Worm (Caenorhabditis elegans) whole organism, young adult: ENCODE measurements around the gene T23B5.3.

Experiments used
- B0261.1 ChIP-seq: sonication (generic microtip); optimal IDR thresholded peaks from 2 replicates; lab custom pipeline; 2016; ENCODE audit warnings: mild to moderate bottlenecking, missing genetic modification characterization, moderate library complexity, missing compliant biosample characterization
- B0336.3 ChIP-seq: fragments of 200-800 bp; sonication (Bioruptor generic); IDR thresholded peaks from 2 replicates; pipeline ENCODE4 v1.3.6; 2022; ENCODE audit warnings: missing genetic modification characterization, missing compliant biosample characterization
- C06A6.2 ChIP-seq: fragments of 200-800 bp; sonication (Bioruptor generic); conservative IDR thresholded peaks from 2 replicates; pipeline ENCODE4 v1.3.6; 2022; ENCODE audit warnings: missing genetic modification characterization, missing compliant biosample characterization
- C17E4.6 ChIP-seq: fragments of 200-800 bp; sonication (Bioruptor generic); IDR thresholded peaks from 2 replicates; pipeline ENCODE4 v1.3.6; 2022; ENCODE audit warnings: missing genetic modification reagents, missing genetic modification characterization, missing compliant biosample characterization
- F10E7.11 ChIP-seq: sonication (generic microtip); optimal IDR thresholded peaks from 2 replicates; lab custom pipeline; 2017; ENCODE audit warnings: mild to moderate bottlenecking, missing genetic modification characterization, moderate library complexity, missing compliant biosample characterization
- F22D6.2 ChIP-seq: sonication (generic microtip); optimal IDR thresholded peaks from 2 replicates; lab custom pipeline; 2016; ENCODE audit warnings: mild to moderate bottlenecking, missing genetic modification characterization, missing compliant biosample characterization
- F23B12.7 ChIP-seq: sonication (generic microtip); optimal IDR thresholded peaks from 2 replicates; lab custom pipeline; 2017; ENCODE audit warnings: missing genetic modification characterization, mild to moderate bottlenecking, missing compliant biosample characterization, antibody characterized with exemption, moderate library complexity; ENCODE audit not compliant: insufficient read depth
- F37B4.10 ChIP-seq: fragments of 200-800 bp; sonication (Bioruptor generic); IDR thresholded peaks from 2 replicates; pipeline ENCODE4 v1.3.6; 2022; ENCODE audit warnings: missing genetic modification characterization, missing compliant biosample characterization
- F52B5.7 ChIP-seq: sonication (generic microtip); optimal IDR thresholded peaks from 2 replicates; lab custom pipeline; 2016; ENCODE audit warnings: mild to moderate bottlenecking, missing genetic modification characterization, missing compliant biosample characterization
- F57A8.1 ChIP-seq: fragments of 200-800 bp; sonication (Bioruptor generic); optimal IDR thresholded peaks from 2 replicates; lab custom pipeline; 2018; ENCODE audit warnings: mild to moderate bottlenecking, missing genetic modification characterization, moderate library complexity, missing compliant biosample characterization
- T26A5.8 ChIP-seq: sonication (generic microtip); optimal IDR thresholded peaks from 2 replicates; lab custom pipeline; 2016; ENCODE audit warnings: missing genetic modification characterization, missing compliant biosample characterization
- Y56A3A.18 ChIP-seq: fragments of 200-800 bp; sonication (Bioruptor generic); IDR thresholded peaks from 2 replicates; pipeline ENCODE4 v1.3.6; 2022; ENCODE audit warnings: missing genetic modification reagents, missing genetic modification characterization, missing compliant biosample characterization
- Y67H2A.10 ChIP-seq: fragments of 200-800 bp; sonication (Bioruptor generic); conservative IDR thresholded peaks from 2 replicates; pipeline ENCODE4 v1.3.6; 2022; ENCODE audit warnings: missing genetic modification reagents, missing genetic modification characterization, missing compliant biosample characterization
- Y79H2A.3 ChIP-seq: fragments of 200-800 bp; sonication (Bioruptor generic); conservative IDR thresholded peaks from 2 replicates; pipeline ENCODE4 v1.3.6; 2022; ENCODE audit warnings: missing genetic modification reagents, missing genetic modification characterization, missing compliant biosample characterization
- ZK185.1 ChIP-seq: sonication (generic microtip); optimal IDR thresholded peaks from 2 replicates; lab custom pipeline; 2016; ENCODE audit warnings: mild to moderate bottlenecking, missing genetic modification characterization, missing compliant biosample characterization; ENCODE audit not compliant: poor library complexity, severe bottlenecking
- athp-1 ChIP-seq: sonication (generic microtip); optimal IDR thresholded peaks from 2 replicates; lab custom pipeline; 2017; ENCODE audit warnings: mild to moderate bottlenecking, missing genetic modification characterization, missing compliant biosample characterization
- attf-5 ChIP-seq: fragments of 200-800 bp; sonication (Bioruptor generic); optimal IDR thresholded peaks from 2 replicates; lab custom pipeline; 2018; ENCODE audit warnings: mild to moderate bottlenecking, missing genetic modification characterization, missing compliant biosample characterization
- bed-1 ChIP-seq: fragments of 200-800 bp; sonication (Bioruptor generic); IDR thresholded peaks from 2 replicates; pipeline ENCODE4 v1.3.6; 2022; ENCODE audit warnings: missing genetic modification reagents, missing genetic modification characterization, missing compliant biosample characterization
- bed-2 ChIP-seq: fragments of 200-800 bp; sonication (Bioruptor generic); IDR thresholded peaks from 2 replicates; pipeline ENCODE4 v1.3.6; 2022; ENCODE audit warnings: missing genetic modification reagents, missing genetic modification characterization, missing compliant biosample characterization
- ceh-27 ChIP-seq: fragments of 200-800 bp; sonication (Bioruptor generic); optimal IDR thresholded peaks from 2 replicates; lab custom pipeline; 2018; ENCODE audit warnings: mild to moderate bottlenecking, missing genetic modification characterization, moderate library complexity, missing compliant biosample characterization
- die-1 ChIP-seq: sonication (generic microtip); optimal IDR thresholded peaks from 2 replicates; lab custom pipeline; 2016; ENCODE audit warnings: missing genotype, mild to moderate bottlenecking, missing genetic modification characterization, missing compliant biosample characterization
- dox-1 ChIP-seq: fragments of 200-800 bp; sonication (Bioruptor generic); IDR thresholded peaks from 2 replicates; pipeline ENCODE4 v1.3.6; 2022; ENCODE audit warnings: missing genetic modification reagents, missing genetic modification characterization, missing compliant biosample characterization
- dpff-1 ChIP-seq: sonication (generic microtip); optimal IDR thresholded peaks from 2 replicates; lab custom pipeline; 2017; ENCODE audit warnings: mild to moderate bottlenecking, missing genetic modification characterization, missing compliant biosample characterization
- efl-1 ChIP-seq: fragments of 150-350 bp; optimal IDR thresholded peaks from 2 replicates; lab custom pipeline; 2014; ENCODE audit warnings: missing biosample characterization, missing genetic modification reagents, missing genetic modification characterization
- egl-44 ChIP-seq: fragments of 200-800 bp; sonication (Bioruptor generic); IDR thresholded peaks from 2 replicates; pipeline ENCODE4 v1.3.6; 2022; ENCODE audit warnings: missing genetic modification reagents, missing genetic modification characterization, missing compliant biosample characterization
- ekl-4 ChIP-seq: fragments of 200-800 bp; sonication (Bioruptor generic); IDR thresholded peaks from 2 replicates; pipeline ENCODE4 v1.3.6; 2022; ENCODE audit warnings: missing genetic modification reagents, missing genetic modification characterization, missing compliant biosample characterization
- ets-4 ChIP-seq: fragments of 200-800 bp; sonication (Bioruptor generic); optimal IDR thresholded peaks from 2 replicates; lab custom pipeline; 2018; ENCODE audit warnings: mild to moderate bottlenecking, missing genetic modification characterization, missing compliant biosample characterization
- fkh-3 ChIP-seq: sonication (generic microtip); optimal IDR thresholded peaks from 2 replicates; lab custom pipeline; 2016; ENCODE audit warnings: mild to moderate bottlenecking, missing genetic modification characterization, missing compliant biosample characterization
- hlh-26 ChIP-seq: fragments of 200-800 bp; sonication (Bioruptor generic); conservative IDR thresholded peaks from 2 replicates; pipeline ENCODE4 v1.3.6; 2022; ENCODE audit warnings: missing genetic modification reagents, missing genetic modification characterization, missing compliant biosample characterization
- lag-1 ChIP-seq: fragments of 200-800 bp; sonication (Bioruptor generic); IDR thresholded peaks from 2 replicates; pipeline ENCODE4 v1.3.6; 2022; ENCODE audit warnings: missing genetic modification reagents, missing genetic modification characterization, missing compliant biosample characterization
- lin-35 ChIP-seq, 3 experiments: fragments of 150-350 bp in 2 of 3; sonication (generic microtip) in 1 of 3; optimal IDR thresholded peaks; 2 replicates each; lab custom pipeline; 2014 to 2018; ENCODE audit warnings: missing biosample characterization in 3 of 3, missing genetic modification characterization in 3 of 3, missing genetic modification reagents in 3 of 3
- lin-40 ChIP-seq: sonication (generic microtip); optimal IDR thresholded peaks from 2 replicates; lab custom pipeline; 2016; ENCODE audit warnings: missing genetic modification characterization, mild to moderate bottlenecking, missing compliant biosample characterization, missing genotype, missing genetic modification reagents
- lin-54 ChIP-seq: fragments of 200-800 bp; sonication (Bioruptor generic); optimal IDR thresholded peaks from 2 replicates; lab custom pipeline; 2018; ENCODE audit warnings: mild to moderate bottlenecking, missing genetic modification characterization, missing compliant biosample characterization
- lir-1 ChIP-seq: fragments of 200-800 bp; sonication (Bioruptor generic); conservative IDR thresholded peaks from 2 replicates; pipeline ENCODE4 v1.3.6; 2022; ENCODE audit warnings: missing genetic modification reagents, missing genetic modification characterization, missing compliant biosample characterization
- lsl-1 ChIP-seq: fragments of 200-800 bp; sonication (Bioruptor generic); optimal IDR thresholded peaks from 2 replicates; lab custom pipeline; 2018; ENCODE audit warnings: mild to moderate bottlenecking, missing genetic modification characterization, moderate library complexity, missing compliant biosample characterization
- madf-10 ChIP-seq: sonication (generic microtip); optimal IDR thresholded peaks from 2 replicates; lab custom pipeline; 2016; ENCODE audit warnings: mild to moderate bottlenecking, missing genetic modification characterization, missing compliant biosample characterization
- madf-6 ChIP-seq: fragments of 200-800 bp; sonication (Bioruptor generic); IDR thresholded peaks from 2 replicates; pipeline ENCODE4 v1.3.6; 2022; ENCODE audit warnings: missing genetic modification reagents, missing genetic modification characterization, missing compliant biosample characterization
- mel-28 ChIP-seq: sonication (generic microtip); optimal IDR thresholded peaks from 2 replicates; lab custom pipeline; 2016; ENCODE audit warnings: borderline replicate concordance, mild to moderate bottlenecking, missing genetic modification characterization, missing compliant biosample characterization
- nhr-90 ChIP-seq: sonication (generic microtip); optimal IDR thresholded peaks from 2 replicates; lab custom pipeline; 2016; ENCODE audit warnings: missing genotype, mild to moderate bottlenecking, missing genetic modification characterization, missing compliant biosample characterization
- rcor-1 ChIP-seq: fragments of 200-800 bp; sonication (Bioruptor generic); IDR thresholded peaks from 2 replicates; pipeline ENCODE4 v1.3.6; 2022; ENCODE audit warnings: missing genetic modification reagents, missing genetic modification characterization, missing compliant biosample characterization
- rec-8 ChIP-seq, 2 experiments: sonication (generic microtip); optimal IDR thresholded peaks; 2 replicates each; lab custom pipeline; 2016; ENCODE audit warnings: mild to moderate bottlenecking in 2 of 2, missing genetic modification characterization in 2 of 2, missing genetic modification reagents in 2 of 2, missing genotype in 2 of 2, missing biosample characterization in 1 of 2, missing compliant biosample characterization in 1 of 2, moderate library complexity in 1 of 2
- sdz-38 ChIP-seq: sonication (generic microtip); optimal IDR thresholded peaks from 2 replicates; lab custom pipeline; 2016; ENCODE audit warnings: missing genotype, missing genetic modification characterization, missing compliant biosample characterization
- snpc-3.4 ChIP-seq: sonication (generic microtip); optimal IDR thresholded peaks from 2 replicates; lab custom pipeline; 2017; ENCODE audit warnings: missing genetic modification characterization, mild to moderate bottlenecking, missing compliant biosample characterization, antibody characterized with exemption, moderate library complexity, missing genotype, missing genetic modification reagents
- tbp1 ChIP-seq: fragments of 200-800 bp; sonication (Bioruptor generic); optimal IDR thresholded peaks from 2 replicates; lab custom pipeline; 2018; ENCODE audit warnings: mild to moderate bottlenecking, missing genetic modification characterization, missing compliant biosample characterization
- unc-130 ChIP-seq: sonication (generic microtip); optimal IDR thresholded peaks from 2 replicates; lab custom pipeline; 2016; ENCODE audit warnings: missing genetic modification reagents, missing genetic modification characterization, missing compliant biosample characterization
- unc-62 ChIP-seq: fragments of 150-350 bp; optimal IDR thresholded peaks from 2 replicates; lab custom pipeline; 2014; ENCODE audit warnings: missing biosample characterization, missing genetic modification reagents, missing genetic modification characterization
- ztf-28 ChIP-seq: fragments of 200-800 bp; sonication (Bioruptor generic); IDR thresholded peaks from 2 replicates; pipeline ENCODE4 v1.3.6; 2022; ENCODE audit warnings: missing genetic modification reagents, missing genetic modification characterization, missing compliant biosample characterization

Gene T23B5.3

ce11 chrIV:12689292-12689691, 822 bp downstream of the T23B5.3 start:
- TF ChIP-seq madf-10 (no peak), fkh-3 (tag; lab: Kevin White, UChicago) (no peak), sdz-38 (no peak), nhr-90 (tag; lab: Kevin White, UChicago) (no peak), madf-6 (GFP tag; lab: Robert Waterston, UW) (no peak), lsl-1 (no peak), dpff-1 (tag; lab: Kevin White, UChicago) (no peak), efl-1 (GFP tag; lab: Kevin White, UChicago) (no peak), Y67H2A.10 (GFP tag; lab: Robert Waterston, UW) (no peak), lin-54 (GFP tag; lab: Kevin White, UChicago) (no peak), athp-1 (tag; lab: Kevin White, UChicago) (no peak), B0261.1 (tag; lab: Kevin White, UChicago) (no peak), F57A8.1 (GFP tag; lab: Kevin White, UChicago) (no peak), ekl-4 (GFP tag; lab: Robert Waterston, UW) (no peak), lin-40 (tag; lab: Kevin White, UChicago) (no peak)

- TF ChIP-seq ZK185.1 (tag; lab: Kevin White, UChicago) (no peak), bed-2 (GFP tag; lab: Robert Waterston, UW) (no peak), hlh-26 (GFP tag; lab: Robert Waterston, UW) (no peak), C17E4.6 (GFP tag; lab: Robert Waterston, UW) (no peak), rcor-1 (GFP tag; lab: Robert Waterston, UW) (no peak), T26A5.8 (tag; lab: Kevin White, UChicago) (no peak), F23B12.7 (tag; lab: Kevin White, UChicago) (no peak), lsl-1 (no peak), athp-1 (tag; lab: Kevin White, UChicago) (no peak), Y56A3A.18 (GFP tag; lab: Robert Waterston, UW) (no peak), C06A6.2 (no peak), mel-28 (tag; lab: Kevin White, UChicago) (no peak), lin-35 (GFP tag; optimal IDR thresholded peaks at IDR 0.05; lab: Kevin White, UChicago) (no peak), lag-1 (GFP tag; lab: Robert Waterston, UW) (no peak), lin-40 (tag; lab: Kevin White, UChicago) (peak; percentile 14), attf-5 (GFP tag; lab: Kevin White, UChicago) (no peak), Y79H2A.3 (GFP tag; lab: Robert Waterston, UW) (no peak), tbp1 (GFP tag; lab: Kevin White, UChicago) (peak; percentile 37), rec-8 (tag; optimal IDR thresholded peaks at IDR 0.05; lab: Kevin White, UChicago) (no peak), snpc-3.4 (tag; lab: Kevin White, UChicago) (no peak), lir-1 (GFP tag; lab: Robert Waterston, UW) (no peak), lin-54 (GFP tag; lab: Kevin White, UChicago) (peak; percentile 35), unc-62 (GFP tag; lab: Kevin White, UChicago) (peak; percentile 90), B0336.3 (GFP tag; lab: Robert Waterston, UW) (peak; percentile 40; the same call in 1 of the 2 replicates), F10E7.11 (tag; lab: Kevin White, UChicago) (no peak), F22D6.2 (tag; lab: Kevin White, UChicago) (peak; percentile 10), unc-130 (GFP tag; lab: Kevin White, UChicago) (no peak), nhr-90 (tag; lab: Kevin White, UChicago) (peak; percentile 52), dox-1 (GFP tag; lab: Robert Waterston, UW) (0 out of 2 replicates have a peak, but pooled peaks have one; percentile 37), ets-4 (GFP tag; lab: Kevin White, UChicago) (peak; percentile 97), F37B4.10 (no peak), dpff-1 (tag; lab: Kevin White, UChicago) (no peak), egl-44 (GFP tag; lab: Robert Waterston, UW) (peak; percentile 93), ceh-27 (no peak), bed-1 (GFP tag; lab: Robert Waterston, UW) (no peak), die-1 (tag; lab: Kevin White, UChicago) (no peak), ztf-28 (no peak), F52B5.7 (tag; lab: Kevin White, UChicago) (no peak)
These were observed 1.3 kb downstream of the T23B5.3 start for ce11 chrIV:12689709-12690142.
